Fruit fly (Drosophila melanogaster): ENCODE measurements around the gene Doa.
A peak's percentile ranks its signal among the peaks of the same experiment; 100 is the strongest.

The Doa gene

DNA sequence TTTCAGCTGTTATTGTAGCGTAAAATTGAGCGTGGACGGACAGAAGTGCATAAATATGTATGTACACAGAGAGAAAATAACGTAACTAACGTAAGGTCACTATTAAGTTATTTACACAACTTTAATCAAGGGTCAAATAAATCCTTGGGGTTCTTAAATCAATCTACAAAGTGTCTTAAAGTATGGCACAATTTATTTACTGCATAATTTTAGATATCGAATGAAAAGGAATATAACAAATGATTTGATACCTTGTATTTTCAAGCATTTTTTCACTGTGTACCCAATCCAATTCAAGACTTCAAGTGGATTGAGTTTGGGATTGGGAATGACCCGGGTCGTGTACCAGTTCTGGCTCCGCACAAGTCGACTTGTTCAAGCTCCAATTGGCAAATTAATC is 45.9 kb upstream of the Doa start (continued):
- no peak for TF ChIP-seq CG34406 (GFP tag; optimal IDR thresholded peaks at IDR 0.05)
- TF ChIP-seq lz (GFP tag; optimal IDR thresholded peaks at IDR 0.05): no peak
- peak; percentile 65 for TF ChIP-seq CG15336 (GFP tag; IDR thresholded peaks at IDR 0.05)
- no peak for TF ChIP-seq CG3919 (GFP tag; optimal IDR thresholded peaks at IDR 0.05)
- no peak for TF ChIP-seq Sox15 (GFP tag; optimal IDR thresholded peaks at IDR 0.05)
- no peak for TF ChIP-seq spab (GFP tag; optimal IDR thresholded peaks at IDR 0.05)
- no peak for TF ChIP-seq CG9139 (GFP tag; optimal IDR thresholded peaks at IDR 0.05)
- TF ChIP-seq Eip78C (GFP tag): peak; percentile 78
- TF ChIP-seq Smox (GFP tag; optimal IDR thresholded peaks at IDR 0.05): no peak
- no peak for TF ChIP-seq achi (GFP tag; optimal IDR thresholded peaks at IDR 0.05)
- no peak for TF ChIP-seq CG11294 (GFP tag; IDR thresholded peaks at IDR 0.05)
- TF ChIP-seq Ets96B (tag; optimal IDR thresholded peaks at IDR 0.05): peak; percentile 29
- TF ChIP-seq fd59A (GFP tag; optimal IDR thresholded peaks at IDR 0.05): no peak
- TF ChIP-seq dsx (GFP tag; optimal IDR thresholded peaks at IDR 0.05; ENCODE audit: poor library complexity, severe bottlenecking): no peak
- no peak; the same call in 1 of the 2 replicates for TF ChIP-seq Gug (GFP tag; IDR thresholded peaks at IDR 0.05)
- TF ChIP-seq Sox14 (GFP tag; optimal IDR thresholded peaks at IDR 0.05): no peak
- no peak for TF ChIP-seq Blimp-1 (GFP tag; optimal IDR thresholded peaks at IDR 0.05)
- peak; percentile 31; the same call in 1 of the 3 replicates for TF ChIP-seq CG6163 (GFP tag; IDR thresholded peaks at IDR 0.05)
- TF ChIP-seq Eip93F (GFP tag; optimal IDR thresholded peaks at IDR 0.05): no peak
- no peak for TF ChIP-seq ss (GFP tag; optimal IDR thresholded peaks at IDR 0.05)
- TF ChIP-seq topi (GFP tag; optimal IDR thresholded peaks at IDR 0.05): no peak
- TF ChIP-seq CG8119 (GFP tag; IDR thresholded peaks at IDR 0.05): peak; percentile 75
- no peak for TF ChIP-seq CG31627 (GFP tag; optimal IDR thresholded peaks at IDR 0.05)
- no peak for TF ChIP-seq CG6276 (GFP tag; optimal IDR thresholded peaks at IDR 0.05)
- no peak for TF ChIP-seq fd85E (GFP tag; optimal IDR thresholded peaks at IDR 0.05)
- no peak for TF ChIP-seq CG7368 (GFP tag; optimal IDR thresholded peaks at IDR 0.05)
- TF ChIP-seq acj6 (GFP tag; optimal IDR thresholded peaks at IDR 0.05): no peak
- TF ChIP-seq CG32006 (GFP tag; optimal IDR thresholded peaks at IDR 0.05): peak; percentile 79

DNA sequence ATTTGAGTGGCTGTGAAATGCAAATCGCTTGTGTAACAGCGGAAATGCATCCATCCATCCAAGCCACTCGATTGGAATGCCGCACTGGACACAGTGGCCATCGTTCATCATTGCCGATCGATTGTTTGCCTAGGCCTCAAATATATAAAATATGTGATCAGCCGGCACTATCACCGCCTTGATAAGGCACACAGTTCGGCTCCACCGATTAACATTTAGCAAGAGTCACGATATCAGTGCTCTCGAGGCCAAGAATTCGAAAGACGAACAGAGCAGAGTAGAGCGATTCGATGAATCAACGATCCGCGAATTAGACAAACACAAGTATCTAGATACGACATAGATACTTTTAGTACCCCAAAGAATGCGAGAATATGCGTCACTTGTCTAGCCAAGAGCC is 45.4 kb upstream of the Doa start:
- no peak for TF ChIP-seq Gug (GFP tag; IDR thresholded peaks at IDR 0.05)
- peak; percentile 93 for TF ChIP-seq svp (GFP tag)

DNA sequence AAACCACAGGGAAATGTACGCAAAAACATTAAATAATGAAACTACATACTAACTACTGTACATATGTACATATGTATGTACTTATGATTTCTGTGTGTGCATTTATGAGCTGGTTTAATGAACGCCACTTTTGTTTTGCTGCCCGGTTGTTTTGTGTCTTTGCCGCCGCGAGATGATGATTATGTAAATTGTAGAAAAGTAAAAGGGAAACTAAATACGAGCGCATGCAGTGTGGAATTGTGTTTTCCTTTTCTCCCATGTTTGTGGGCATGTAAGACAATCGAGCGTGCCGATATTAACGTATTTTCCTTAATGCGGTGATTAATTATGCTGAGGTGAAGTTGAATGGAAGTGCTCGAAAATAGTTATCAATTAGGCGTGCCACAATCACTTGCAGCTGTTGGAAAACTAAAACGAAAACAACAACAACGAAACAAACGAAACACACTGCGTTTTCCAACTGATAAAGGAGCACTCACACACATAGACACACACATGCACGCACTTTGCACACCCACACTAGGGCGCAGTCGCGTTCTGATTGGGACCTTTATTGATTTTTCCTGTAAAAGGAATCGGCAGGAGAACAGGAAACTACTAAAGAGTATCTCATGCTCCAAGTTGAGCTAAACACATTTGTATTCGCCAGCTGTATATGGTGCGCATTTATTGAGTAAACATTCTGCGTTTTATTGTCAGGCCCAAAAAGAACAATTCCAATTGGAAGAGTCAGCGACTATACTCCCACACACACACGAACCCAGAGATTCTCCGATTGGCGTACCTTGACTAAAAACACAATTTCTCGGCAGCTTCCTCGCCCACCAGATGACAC is 43.9 kb upstream of the Doa start:
- TF ChIP-seq spab (GFP tag; optimal IDR thresholded peaks at IDR 0.05) (no peak), Eip78C (GFP tag) (no peak), CG1621 (tag; optimal IDR thresholded peaks at IDR 0.05) (no peak), CG6792 (GFP tag; optimal IDR thresholded peaks at IDR 0.05) (no peak), CG8119 (GFP tag; IDR thresholded peaks at IDR 0.05) (no peak), topi (GFP tag; optimal IDR thresholded peaks at IDR 0.05) (no peak), CG34406 (GFP tag; optimal IDR thresholded peaks at IDR 0.05) (no peak), Ets21C (GFP tag; optimal IDR thresholded peaks at IDR 0.05) (no peak), Sox14 (GFP tag; optimal IDR thresholded peaks at IDR 0.05) (no peak), Hr4 (GFP tag; optimal IDR thresholded peaks at IDR 0.05) (no peak), fkh (GFP tag; optimal IDR thresholded peaks at IDR 0.05) (no peak), CG32006 (GFP tag; optimal IDR thresholded peaks at IDR 0.05) (no peak), lz (GFP tag; optimal IDR thresholded peaks at IDR 0.05) (no peak), CG3919 (GFP tag; optimal IDR thresholded peaks at IDR 0.05) (no peak), CG3032 (tag; optimal IDR thresholded peaks at IDR 0.05) (no peak)

Measured in whole organism, prepupa.